Worm (Caenorhabditis elegans): ENCODE results near the gene dcap-2.

dcap-2 gene

DNA sequence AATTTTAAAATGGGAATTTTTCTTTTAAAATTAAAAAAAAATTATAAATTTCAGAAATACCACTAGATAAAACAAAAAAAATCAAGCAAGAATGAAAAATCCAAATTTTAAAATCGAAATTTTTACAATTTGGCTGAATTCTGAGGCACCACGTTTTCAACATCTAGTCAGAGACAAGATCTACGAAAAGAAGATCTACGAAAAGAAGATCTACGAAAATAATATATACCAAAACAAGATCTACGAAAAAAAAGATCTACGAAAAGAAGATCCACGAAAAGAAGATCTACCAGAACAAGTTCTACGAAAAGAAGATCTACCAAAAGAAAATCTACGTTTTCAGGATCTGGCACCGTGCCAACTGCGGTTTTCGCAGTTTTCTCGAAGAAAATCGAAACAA, 34.7 kb downstream of the dcap-2 start (continued):
- TF ChIP-seq unc-42 (tag; optimal IDR thresholded peaks at IDR 0.05) = no peak
- TF ChIP-seq ceh-24 (tag; optimal IDR thresholded peaks at IDR 0.05) = no peak
- TF ChIP-seq odd-2 (tag; optimal IDR thresholded peaks at IDR 0.05) = no peak
- TF ChIP-seq tbx-2 (tag; optimal IDR thresholded peaks at IDR 0.05) = peak; percentile 91
- no peak for TF ChIP-seq hlh-30 (tag; optimal IDR thresholded peaks at IDR 0.05; ENCODE audit: insufficient read depth)
- TF ChIP-seq dmd-4 (tag; optimal IDR thresholded peaks at IDR 0.05; ENCODE audit: borderline replicate concordance) = no peak
- no peak for TF ChIP-seq eyg-1 (tag; optimal IDR thresholded peaks at IDR 0.05)
- TF ChIP-seq ztf-16 (tag; optimal IDR thresholded peaks at IDR 0.05) = no peak
- peak; percentile 54 for TF ChIP-seq rnt-1 (tag; optimal IDR thresholded peaks at IDR 0.05)
- TF ChIP-seq C08G9.2 (tag; optimal IDR thresholded peaks at IDR 0.05) = peak; percentile 81
- no peak for TF ChIP-seq gmeb-2 (tag; optimal IDR thresholded peaks at IDR 0.05)
- TF ChIP-seq ref-2 (tag; optimal IDR thresholded peaks at IDR 0.05) = peak; percentile 31
- no peak for TF ChIP-seq elt-4 (tag; optimal IDR thresholded peaks at IDR 0.05)
- TF ChIP-seq ama-1 (optimal IDR thresholded peaks at IDR 0.05) = no peak
- TF ChIP-seq ceh-45 (GFP tag; IDR thresholded peaks at IDR 0.05) = no peak
- no peak for TF ChIP-seq pag-3 (tag; optimal IDR thresholded peaks at IDR 0.05; ENCODE audit: borderline replicate concordance)
- TF ChIP-seq fkh-6 (tag; optimal IDR thresholded peaks at IDR 0.05) = no peak
- TF ChIP-seq hlh-15 (tag; optimal IDR thresholded peaks at IDR 0.05) = no peak
- TF ChIP-seq lim-6 (tag; optimal IDR thresholded peaks at IDR 0.05) = peak; percentile 46
- no peak for TF ChIP-seq pha-2 (tag; optimal IDR thresholded peaks at IDR 0.05)
- no peak for TF ChIP-seq che-1 (tag; optimal IDR thresholded peaks at IDR 0.05)
- TF ChIP-seq pros-1 (tag; optimal IDR thresholded peaks at IDR 0.05) = no peak
- peak; percentile 80 for TF ChIP-seq zip-5 (tag; optimal IDR thresholded peaks at IDR 0.05)
- no peak for TF ChIP-seq hlh-6 (tag; optimal IDR thresholded peaks at IDR 0.05)
- no peak for TF ChIP-seq sdc-2 (tag; optimal IDR thresholded peaks at IDR 0.05)
- TF ChIP-seq ceh-31 (tag; optimal IDR thresholded peaks at IDR 0.05) = peak; percentile 88
- no peak for TF ChIP-seq npax-4 (tag; optimal IDR thresholded peaks at IDR 0.05)
- no peak for TF ChIP-seq ceh-9 (tag; optimal IDR thresholded peaks at IDR 0.05)
- no peak for TF ChIP-seq ceh-22 (tag; optimal IDR thresholded peaks at IDR 0.05)
- no peak for TF ChIP-seq K02D7.2 (tag; optimal IDR thresholded peaks at IDR 0.05)

DNA sequence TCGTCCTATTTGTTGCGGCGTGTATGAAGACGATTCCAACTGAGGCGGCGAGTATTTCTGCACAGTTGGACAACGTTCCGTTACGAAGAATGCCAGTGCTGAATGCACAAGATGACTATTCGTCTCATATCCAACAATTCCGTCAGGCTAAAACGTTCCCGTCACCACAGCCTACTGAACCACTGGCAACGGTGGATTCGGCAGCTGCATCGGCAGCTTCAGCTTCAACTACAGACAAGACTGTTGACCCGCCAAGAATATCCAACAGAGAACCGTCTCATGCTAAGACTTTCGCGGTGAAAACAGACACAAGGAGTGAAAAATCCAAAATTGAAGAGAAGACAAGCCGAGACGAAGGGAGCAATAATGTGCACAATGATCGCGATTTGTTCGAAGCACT, 38.1 kb downstream of the dcap-2 start:
- no peak for TF ChIP-seq che-1 (tag; optimal IDR thresholded peaks at IDR 0.05)
- TF ChIP-seq ceh-14 (tag; optimal IDR thresholded peaks at IDR 0.05) = no peak
- no peak for TF ChIP-seq npax-4 (tag; optimal IDR thresholded peaks at IDR 0.05)
- no peak for TF ChIP-seq hlh-6 (tag; optimal IDR thresholded peaks at IDR 0.05)

DNA sequence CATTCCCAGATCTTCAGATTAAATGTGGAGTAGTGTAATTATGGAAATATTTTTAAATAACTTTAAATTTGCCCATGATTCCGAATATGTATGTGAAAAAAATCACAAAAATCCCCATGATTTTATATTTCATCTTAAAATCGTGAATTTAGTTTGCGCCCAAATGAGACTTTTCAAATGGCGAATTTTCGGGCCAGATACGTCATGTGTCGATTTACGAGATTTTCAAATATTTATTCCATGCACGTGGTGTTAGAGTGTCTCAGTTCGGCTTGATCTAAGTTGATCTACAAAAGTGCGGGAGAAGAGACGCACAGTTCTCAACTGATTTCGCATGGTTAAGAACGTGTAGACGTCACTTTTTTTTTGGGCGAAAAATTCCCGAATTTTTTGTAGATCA, 39.2 kb downstream of the dcap-2 start, which contains the start of gene Y38H8A.1:
Y38H8A.1 (plus strand) TSS at position 301 of the 400 bp plus-strand sequence.
- TF ChIP-seq dmd-4 (tag; optimal IDR thresholded peaks at IDR 0.05; ENCODE audit: borderline replicate concordance) (no peak), che-1 (tag; optimal IDR thresholded peaks at IDR 0.05) (no peak), odd-2 (tag; optimal IDR thresholded peaks at IDR 0.05) (no peak), fkh-10 (GFP tag; optimal IDR thresholded peaks at IDR 0.05) (no peak), tbx-2 (tag; optimal IDR thresholded peaks at IDR 0.05) (no peak), T23F11.4 (GFP tag; optimal IDR thresholded peaks at IDR 0.05) (no peak), unc-86 (tag; optimal IDR thresholded peaks at IDR 0.05) (no peak), Y22D7AL.16 (tag; optimal IDR thresholded peaks at IDR 0.05) (no peak), ceh-48 (tag; optimal IDR thresholded peaks at IDR 0.05) (no peak), C38D4.7 (GFP tag; optimal IDR thresholded peaks at IDR 0.05) (no peak), ztf-16 (tag; optimal IDR thresholded peaks at IDR 0.05) (no peak), dve-1 (tag; optimal IDR thresholded peaks at IDR 0.05) (no peak), mec-3 (tag; optimal IDR thresholded peaks at IDR 0.05; ENCODE audit: borderline replicate concordance) (no peak), hlh-13 (GFP tag; optimal IDR thresholded peaks at IDR 0.05) (no peak), ceh-34 (tag; optimal IDR thresholded peaks at IDR 0.05) (no peak), fax-1 (tag; optimal IDR thresholded peaks at IDR 0.05) (no peak), ceh-22 (tag; optimal IDR thresholded peaks at IDR 0.05) (no peak), sdc-2 (tag; optimal IDR thresholded peaks at IDR 0.05) (no peak)
